Worm (Caenorhabditis elegans) whole organism, L2 larva: ENCODE data around the gene Y54F10AM.6.

Source experiments
- F13H6.1 ChIP-seq: sonication (generic microtip); optimal IDR thresholded peaks from 2 replicates; lab custom pipeline; 2016; ENCODE audit warnings: missing genetic modification characterization, missing compliant biosample characterization
- ZK546.5 ChIP-seq: sonication (generic microtip); optimal IDR thresholded peaks from 2 replicates; lab custom pipeline; 2017; ENCODE audit warnings: missing biosample characterization, missing genetic modification characterization
- alr-1 ChIP-seq: fragments of 150-350 bp; optimal IDR thresholded peaks from 2 replicates; lab custom pipeline; 2014; ENCODE audit warnings: missing biosample characterization, missing genetic modification characterization
- aly-2 ChIP-seq: fragments of 150-350 bp; optimal IDR thresholded peaks from 2 replicates; lab custom pipeline; 2014; ENCODE audit warnings: missing biosample characterization, missing genetic modification characterization
- blmp-1 ChIP-seq: sonication (generic microtip); optimal IDR thresholded peaks from 2 replicates; lab custom pipeline; 2017; ENCODE audit warnings: missing genetic modification characterization, mild to moderate bottlenecking, missing compliant biosample characterization, antibody characterized with exemption, moderate library complexity; ENCODE audit not compliant: insufficient read depth
- ceh-16 ChIP-seq: fragments of 150-350 bp; optimal IDR thresholded peaks from 2 replicates; lab custom pipeline; 2014; ENCODE audit warnings: missing biosample characterization, missing genetic modification characterization
- ceh-82 ChIP-seq: fragments of 150-350 bp; optimal IDR thresholded peaks from 2 replicates; lab custom pipeline; 2014; ENCODE audit warnings: missing biosample characterization, missing genetic modification characterization
- egl-27 ChIP-seq: sonication (generic microtip); optimal IDR thresholded peaks from 3 replicates; lab custom pipeline; 2017; ENCODE audit warnings: missing biosample characterization, missing genetic modification reagents, missing genetic modification characterization
- elt-3 ChIP-seq: sonication (generic microtip); optimal IDR thresholded peaks from 2 replicates; lab custom pipeline; 2017; ENCODE audit warnings: missing biosample characterization, missing genetic modification characterization
- gmeb-1 ChIP-seq: fragments of 150-350 bp; optimal IDR thresholded peaks from 2 replicates; lab custom pipeline; 2014; ENCODE audit warnings: missing biosample characterization, missing genetic modification characterization
- lin-11 ChIP-seq: fragments of 150-350 bp; sonication (generic microtip); optimal IDR thresholded peaks from 2 replicates; lab custom pipeline; 2014; ENCODE audit warnings: missing biosample characterization, missing genetic modification characterization, inconsistent platforms, mixed read lengths
- lin-13 ChIP-seq: fragments of 150-350 bp; optimal IDR thresholded peaks from 2 replicates; lab custom pipeline; 2014; ENCODE audit warnings: missing biosample characterization, missing genetic modification reagents, missing genetic modification characterization
- lin-39 ChIP-seq: fragments of 150-350 bp; optimal IDR thresholded peaks from 2 replicates; lab custom pipeline; 2014; ENCODE audit warnings: missing biosample characterization, missing genetic modification reagents, missing genetic modification characterization
- lsy-2 ChIP-seq, 2 experiments: fragments of 150-350 bp in 1 of 2; sonication (generic microtip) in 1 of 2; optimal IDR thresholded peaks; 2 replicates each; lab custom pipeline; 2014 to 2017; ENCODE audit warnings: missing biosample characterization in 2 of 2, missing genetic modification characterization in 2 of 2
- nhr-10 ChIP-seq: sonication (generic microtip); optimal IDR thresholded peaks from 2 replicates; lab custom pipeline; 2017; ENCODE audit warnings: missing biosample characterization, missing genetic modification characterization
- nhr-12 ChIP-seq: fragments of 150-350 bp; optimal IDR thresholded peaks from 2 replicates; lab custom pipeline; 2014; ENCODE audit warnings: missing biosample characterization, missing genetic modification characterization
- nhr-129 ChIP-seq: fragments of 150-350 bp; optimal IDR thresholded peaks from 2 replicates; lab custom pipeline; 2014; ENCODE audit warnings: missing biosample characterization, missing genetic modification characterization
- nhr-23 ChIP-seq: fragments of 150-350 bp; optimal IDR thresholded peaks from 2 replicates; lab custom pipeline; 2014; ENCODE audit warnings: missing biosample characterization, missing genetic modification reagents, missing genetic modification characterization
- nhr-237 ChIP-seq: fragments of 150-350 bp; optimal IDR thresholded peaks from 2 replicates; lab custom pipeline; 2014; ENCODE audit warnings: missing biosample characterization, missing genetic modification characterization
- nhr-6 ChIP-seq: fragments of 150-350 bp; optimal IDR thresholded peaks from 2 replicates; lab custom pipeline; 2014; ENCODE audit warnings: missing biosample characterization, missing genetic modification characterization
- sem-4 ChIP-seq: fragments of 150-350 bp; optimal IDR thresholded peaks from 2 replicates; lab custom pipeline; 2014; ENCODE audit warnings: missing biosample characterization, missing genetic modification reagents, missing genetic modification characterization
- skn-1 ChIP-seq: sonication (generic microtip); optimal IDR thresholded peaks from 2 replicates; lab custom pipeline; 2017; ENCODE audit warnings: missing biosample characterization, missing genetic modification characterization
- sma-3 ChIP-seq: sonication (generic microtip); optimal IDR thresholded peaks from 2 replicates; lab custom pipeline; 2016; ENCODE audit warnings: missing genetic modification reagents, missing genetic modification characterization, missing compliant biosample characterization
- sma-9 ChIP-seq, 2 experiments: fragments of 150-350 bp in 1 of 2; sonication (generic microtip) in 1 of 2; optimal IDR thresholded peaks; 2 replicates each; lab custom pipeline; 2014 to 2016; ENCODE audit warnings: missing genetic modification characterization in 2 of 2, mild to moderate bottlenecking in 1 of 2, missing biosample characterization in 1 of 2, missing compliant biosample characterization in 1 of 2, missing genetic modification reagents in 1 of 2, moderate library complexity in 1 of 2
- snpc-4 ChIP-seq: fragments of 150-350 bp; optimal IDR thresholded peaks from 2 replicates; lab custom pipeline; 2014; ENCODE audit warnings: missing biosample characterization, missing genetic modification characterization
- unc-39 ChIP-seq: fragments of 150-350 bp; optimal IDR thresholded peaks from 2 replicates; lab custom pipeline; 2014; ENCODE audit warnings: missing biosample characterization, missing genetic modification characterization
- unc-62 ChIP-seq: fragments of 150-350 bp; optimal IDR thresholded peaks from 2 replicates; lab custom pipeline; 2014; ENCODE audit warnings: missing biosample characterization, missing genetic modification reagents, missing genetic modification characterization
- zag-1 ChIP-seq: fragments of 150-350 bp; optimal IDR thresholded peaks from 2 replicates; lab custom pipeline; 2014; ENCODE audit warnings: missing biosample characterization, missing genetic modification characterization
- ztf-1 ChIP-seq: fragments of 200-800 bp; sonication (Bioruptor generic); conservative IDR thresholded peaks from 2 replicates; pipeline ENCODE4 v1.3.6; 2022; ENCODE audit warnings: missing genetic modification characterization, missing compliant biosample characterization
- ztf-4 ChIP-seq: fragments of 150-350 bp; optimal IDR thresholded peaks from 2 replicates; lab custom pipeline; 2014; ENCODE audit warnings: missing biosample characterization, missing genetic modification characterization

The Y54F10AM.6 gene

ce11 chrIII:2473554-2473953, 35.1 kb upstream of the Y54F10AM.6 start, which contains the start of gene smg-6:
Gene smg-6 (plus strand): TSS chrIII:2473854.
- TF ChIP-seq sma-3 (GFP tag; lab: Kevin White, UChicago) (no peak), sem-4 (no peak), nhr-6 (tag; lab: Kevin White, UChicago) (no peak), ZK546.5 (no peak), ztf-4 (tag; lab: Kevin White, UChicago) (no peak), elt-3 (tag; lab: Kevin White, UChicago) (no peak), nhr-23 (tag; lab: Kevin White, UChicago) (no peak), unc-39 (tag; lab: Kevin White, UChicago) (no peak), egl-27 (tag; lab: Kevin White, UChicago) (no peak), ceh-16 (tag; lab: Kevin White, UChicago) (no peak), alr-1 (no peak), nhr-10 (tag; lab: Kevin White, UChicago) (no peak), nhr-129 (tag; lab: Kevin White, UChicago) (no peak), ztf-1 (GFP tag; lab: Robert Waterston, UW) (no peak), nhr-237 (tag; lab: Kevin White, UChicago) (no peak), aly-2 (no peak), gmeb-1 (tag; lab: Kevin White, UChicago) (no peak), nhr-12 (no peak)

- TF ChIP-seq ceh-16 (tag; lab: Kevin White, UChicago) (no peak), lsy-2 (tag; optimal IDR thresholded peaks at IDR 0.05; lab: Kevin White, UChicago) (no peak), zag-1 (tag; lab: Kevin White, UChicago) (no peak), snpc-4 (tag; lab: Kevin White, UChicago) (no peak), ztf-4 (tag; lab: Kevin White, UChicago) (no peak)
Observed at ce11 chrIII:2474781-2475180, 33.8 kb upstream of the Y54F10AM.6 start.

- TF ChIP-seq unc-62 (GFP tag; lab: Kevin White, UChicago), result no peak
- TF ChIP-seq skn-1 (tag; lab: Kevin White, UChicago), result no peak
- TF ChIP-seq nhr-23 (tag; lab: Kevin White, UChicago), result no peak
- TF ChIP-seq ztf-1 (GFP tag; lab: Robert Waterston, UW), result no peak
- no peak for TF ChIP-seq lin-39 (tag; lab: Kevin White, UChicago)
- no peak for TF ChIP-seq F13H6.1 (tag; lab: Kevin White, UChicago)
- no peak for TF ChIP-seq aly-2
- TF ChIP-seq ztf-4 (tag; lab: Kevin White, UChicago), result no peak
- no peak for TF ChIP-seq sma-9 (GFP tag; optimal IDR thresholded peaks at IDR 0.05; lab: Kevin White, UChicago)
- no peak for TF ChIP-seq sma-9 (tag; optimal IDR thresholded peaks at IDR 0.05; lab: Kevin White, UChicago)
- TF ChIP-seq alr-1, result no peak
- no peak for TF ChIP-seq nhr-129 (tag; lab: Kevin White, UChicago)
- TF ChIP-seq ceh-82 (tag; lab: Kevin White, UChicago), result no peak
Observed at ce11 chrIII:2477303-2477702, 31.3 kb upstream of the Y54F10AM.6 start.

DNA sequence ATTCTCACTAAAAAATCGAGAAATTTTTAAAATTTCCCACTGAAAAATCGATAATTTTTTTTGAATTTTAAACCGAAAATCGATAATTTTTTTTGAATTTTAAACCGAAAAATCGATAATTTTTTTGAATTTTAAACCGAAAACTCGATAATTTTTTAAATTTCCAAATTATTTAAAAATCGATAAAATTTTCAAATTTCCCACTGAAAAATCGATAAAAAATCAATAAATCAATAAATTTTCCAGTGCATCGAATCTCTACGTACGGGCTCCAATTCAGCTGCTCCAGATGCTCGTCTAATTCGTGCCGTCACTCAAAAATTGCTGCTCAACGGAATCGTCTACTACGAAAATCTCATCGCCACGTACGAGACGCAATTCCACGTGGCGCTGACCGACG, 30.0 kb upstream of the Y54F10AM.6 start:
- TF ChIP-seq ztf-1 (GFP tag; lab: Robert Waterston, UW) (no peak), unc-62 (GFP tag; lab: Kevin White, UChicago) (no peak), nhr-23 (tag; lab: Kevin White, UChicago) (no peak), ZK546.5 (no peak), sem-4 (no peak)

DNA sequence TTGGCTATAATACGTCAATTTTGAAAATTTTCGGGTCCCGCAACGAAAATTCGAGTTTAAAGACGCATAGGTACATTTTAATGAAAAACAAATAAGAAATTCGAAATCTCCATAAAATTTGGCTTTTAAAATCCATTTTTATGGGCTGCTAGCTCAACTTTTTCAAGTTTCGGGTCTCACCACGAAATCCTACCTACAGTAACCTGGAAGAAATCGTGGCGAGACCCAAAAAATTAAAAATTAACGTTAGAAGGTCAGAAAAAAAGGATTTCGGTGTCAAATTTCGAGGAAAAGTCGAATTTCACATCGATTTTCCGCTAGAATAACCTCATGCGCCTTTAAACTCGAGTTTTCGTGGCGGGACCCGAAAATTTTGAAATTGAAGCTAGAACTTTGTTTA, 26.4 kb upstream of the Y54F10AM.6 start:
- TF ChIP-seq nhr-10 (tag; lab: Kevin White, UChicago) (no peak), ceh-82 (tag; lab: Kevin White, UChicago) (no peak), blmp-1 (tag; lab: Kevin White, UChicago) (no peak), lsy-2 (tag; optimal IDR thresholded peaks at IDR 0.05; lab: Kevin White, UChicago) (peak; percentile 31 to 68), lin-13 (GFP tag; lab: Kevin White, UChicago) (peak; percentile 68), nhr-237 (tag; lab: Kevin White, UChicago) (no peak)

- no peak for TF ChIP-seq unc-62 (GFP tag; lab: Kevin White, UChicago)
- no peak for TF ChIP-seq ztf-1 (GFP tag; lab: Robert Waterston, UW)
- no peak for TF ChIP-seq nhr-12
- TF ChIP-seq lin-11 (tag; lab: Kevin White, UChicago), result no peak
- no peak for TF ChIP-seq ztf-4 (tag; lab: Kevin White, UChicago)
Observed at ce11 chrIII:2482754-2483153, 25.9 kb upstream of the Y54F10AM.6 start.
